Fruit fly (Drosophila melanogaster) whole organism: ENCODE measurements around the gene Ranbp16.

Source experiments
- CG8478 ChIP-seq: fragments of >200 bp; optimal IDR thresholded peaks from 2 replicates; lab custom pipeline; 2018; ENCODE audit warnings: inconsistent platforms
- Dll ChIP-seq: fragments of >200 bp; optimal IDR thresholded peaks from 2 replicates; lab custom pipeline; 2017
- pan ChIP-seq: fragments of >200 bp; optimal IDR thresholded peaks from 2 replicates; lab custom pipeline; 2017
- psq ChIP-seq: fragments of >200 bp; optimal IDR thresholded peaks from 2 replicates; lab custom pipeline; 2017
- usp ChIP-seq: fragments of >200 bp; optimal IDR thresholded peaks from 2 replicates; lab custom pipeline; 2017; ENCODE audit warnings: missing biosample characterization, missing genetic modification characterization, mixed read lengths

- TF ChIP-seq pan (no peak), psq (lab: Kevin White, UChicago) (no peak), usp (GFP tag; lab: Kevin White, UChicago) (no peak), CG8478 (no peak), Dll (lab: Kevin White, UChicago) (no peak)
Observed at dm6 chrX:15982844-15983243, 49.2 kb upstream of the Ranbp16 start, which contains the start of gene Cep164.
